Worm (Caenorhabditis elegans) whole organism, L1 larva: ENCODE measurements around the gene pmp-1.

Source experiments
- aly-2 ChIP-seq: fragments of 150-350 bp; optimal IDR thresholded peaks from 2 replicates; lab custom pipeline; 2014; ENCODE audit warnings: missing biosample characterization, missing genetic modification characterization
- nhr-19 ChIP-seq: fragments of 200-800 bp; sonication (Bioruptor generic); conservative IDR thresholded peaks from 2 replicates; pipeline ENCODE4 v1.3.6; 2022; ENCODE audit warnings: missing genetic modification characterization, missing compliant biosample characterization
- nhr-28 ChIP-seq: fragments of 150-350 bp; optimal IDR thresholded peaks from 2 replicates; lab custom pipeline; 2014; ENCODE audit warnings: missing biosample characterization, missing genetic modification characterization
- nhr-77 ChIP-seq: fragments of 150-350 bp; optimal IDR thresholded peaks from 2 replicates; lab custom pipeline; 2014; ENCODE audit warnings: missing biosample characterization, missing genetic modification characterization
- nhr-84 ChIP-seq: sonication (generic microtip); optimal IDR thresholded peaks from 2 replicates; lab custom pipeline; 2017; ENCODE audit warnings: missing biosample characterization, missing genetic modification characterization
- pqm-1 ChIP-seq: sonication (generic microtip); optimal IDR thresholded peaks from 3 replicates; lab custom pipeline; 2017; ENCODE audit warnings: missing biosample characterization, missing genetic modification characterization
- sptf-1 ChIP-seq: fragments of 150-350 bp; optimal IDR thresholded peaks from 2 replicates; lab custom pipeline; 2014; ENCODE audit warnings: missing biosample characterization, missing genetic modification characterization

DNA sequence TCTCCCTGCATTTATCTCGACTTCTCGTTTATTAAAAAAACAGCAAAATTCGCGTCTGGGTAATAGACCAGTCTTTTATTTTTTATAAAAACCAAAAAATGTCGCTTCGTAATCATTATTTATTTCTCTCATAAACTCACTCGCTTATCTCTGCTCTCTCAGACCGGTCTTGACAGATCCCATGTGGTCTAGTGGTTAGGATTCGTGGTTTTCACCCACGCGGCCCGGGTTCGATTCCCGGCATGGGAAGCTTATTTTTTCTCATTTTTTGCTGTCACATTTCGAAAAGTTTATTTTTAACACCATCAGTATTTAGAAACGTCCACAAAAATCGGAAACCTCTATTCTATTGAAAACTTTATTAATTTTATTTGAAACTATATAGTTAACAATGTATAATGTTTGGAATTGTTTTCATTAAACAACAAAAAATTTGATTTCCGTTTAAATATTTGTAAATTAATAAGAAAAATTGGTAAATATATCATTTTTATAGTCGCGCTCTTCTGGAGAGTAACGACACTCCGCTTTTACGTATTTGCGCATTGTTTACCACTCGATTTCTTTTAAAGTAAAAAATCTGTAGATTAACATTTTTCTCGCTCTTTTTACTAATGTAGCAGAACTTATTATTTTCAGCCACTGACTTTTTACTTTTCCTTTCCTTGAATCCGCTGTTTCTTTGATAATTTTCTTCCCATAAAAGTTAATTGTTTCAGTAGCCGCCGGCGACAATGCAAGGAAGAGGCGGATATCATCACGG is 14.6 kb upstream of the pmp-1 start, which contains the start of gene hrpl-1:
- TF ChIP-seq pqm-1 (tag; lab: Kevin White, UChicago): no peak
- no peak for TF ChIP-seq nhr-77
- TF ChIP-seq nhr-28 (tag; lab: Kevin White, UChicago): no peak
- TF ChIP-seq nhr-19 (GFP tag; lab: Robert Waterston, UW): peak; percentile 30; the same call in 1 of the 2 replicates
- TF ChIP-seq sptf-1 (tag; lab: Kevin White, UChicago): no peak
- TF ChIP-seq aly-2 (tag; lab: Kevin White, UChicago): no peak
- TF ChIP-seq nhr-84: no peak
